Fruit fly (Drosophila melanogaster) S2 (cell line): ENCODE results near the gene Sbat.

Source experiments
- CG8478 ChIP-seq: fragments of >200 bp; optimal IDR thresholded peaks from 2 replicates; lab custom pipeline; 2018
- CTCF ChIP-seq, 2 experiments: fragments of >200 bp; optimal IDR thresholded peaks; 2 replicates each; lab custom pipeline; 2018

- TF ChIP-seq CG8478 (lab: Kevin White, UChicago) = no peak
- no peak for TF ChIP-seq CTCF (optimal IDR thresholded peaks at IDR 0.05; lab: Kevin White, UChicago)
Observed at dm6 chr2L:2837742-2838461, 40.2 kb upstream of the Sbat start, which contains the start of the genes CG3119 and Cpr23B.
